Fruit fly (Drosophila melanogaster) whole organism, embryonic: Measurements from ENCODE around the gene Mst57Db.

ENCODE experiments used
- CG11085 ChIP-seq: fragments of 200-800 bp; sonication (Bioruptor generic); IDR thresholded peaks from 2 replicates; pipeline ENCODE4 v1.3.6; 2022; ENCODE audit warnings: missing biosample characterization, missing genetic modification characterization
- CG13894 ChIP-seq: fragments of 200-800 bp; sonication (Bioruptor generic); optimal IDR thresholded peaks from 3 replicates; lab custom pipeline; 2018; ENCODE audit warnings: missing biosample characterization, mild to moderate bottlenecking, missing genetic modification characterization, moderate library complexity
- CG1529 ChIP-seq: fragments of 200-800 bp; sonication (Bioruptor generic); optimal IDR thresholded peaks from 3 replicates; lab custom pipeline; 2018; ENCODE audit warnings: missing biosample characterization, missing genetic modification characterization
- CG15601 ChIP-seq: fragments of 200-800 bp; sonication (Bioruptor generic); optimal IDR thresholded peaks from 3 replicates; lab custom pipeline; 2019; ENCODE audit warnings: missing biosample characterization, mild to moderate bottlenecking, missing genetic modification characterization, moderate library complexity
- CG15696 ChIP-seq: fragments of 200-800 bp; sonication (Bioruptor generic); optimal IDR thresholded peaks from 2 replicates; lab custom pipeline; 2019; ENCODE audit warnings: missing biosample characterization, mild to moderate bottlenecking, missing genetic modification characterization, moderate library complexity
- CG16815 ChIP-seq: fragments of 200-800 bp; sonication (Bioruptor generic); optimal IDR thresholded peaks from 3 replicates; lab custom pipeline; 2017; ENCODE audit warnings: missing biosample characterization, mild to moderate bottlenecking, missing genetic modification characterization
- CG17359 ChIP-seq: fragments of 200-800 bp; sonication (Bioruptor generic); optimal IDR thresholded peaks from 3 replicates; lab custom pipeline; 2018; ENCODE audit warnings: missing biosample characterization, mild to moderate bottlenecking, missing genetic modification characterization, moderate library complexity
- CG17802 ChIP-seq: fragments of 200-800 bp; sonication (Bioruptor generic); optimal IDR thresholded peaks from 2 replicates; lab custom pipeline; 2018; ENCODE audit warnings: missing biosample characterization, mild to moderate bottlenecking, missing genetic modification characterization, moderate library complexity
- CG18619 ChIP-seq: fragments of 200-800 bp; sonication (Bioruptor generic); optimal IDR thresholded peaks from 3 replicates; lab custom pipeline; 2017; ENCODE audit warnings: missing biosample characterization, mild to moderate bottlenecking, missing genetic modification characterization
- CG2889 ChIP-seq: fragments of 200-800 bp; sonication (Bioruptor generic); IDR thresholded peaks from 3 replicates; pipeline ENCODE4 v1.3.6; 2022; ENCODE audit warnings: missing biosample characterization, missing genetic modification characterization
- CG30403 ChIP-seq: fragments of 200-800 bp; sonication (Bioruptor generic); optimal IDR thresholded peaks from 3 replicates; lab custom pipeline; 2016; ENCODE audit warnings: missing biosample characterization, missing genetic modification characterization
- CG32767 ChIP-seq: fragments of 200-800 bp; sonication (Bioruptor generic); IDR thresholded peaks from 2 replicates; pipeline ENCODE4 v1.3.6; 2022; ENCODE audit warnings: missing biosample characterization, missing genetic modification characterization
- CG3281 ChIP-seq: fragments of 200-800 bp; sonication (Bioruptor generic); optimal IDR thresholded peaks from 3 replicates; lab custom pipeline; 2017; ENCODE audit warnings: missing biosample characterization, mild to moderate bottlenecking, missing genetic modification characterization
- CG42726 ChIP-seq: fragments of 200-800 bp; sonication (Bioruptor generic); IDR thresholded peaks from 2 replicates; pipeline ENCODE4 v1.3.6; 2022; ENCODE audit warnings: missing biosample characterization, missing genetic modification characterization; ENCODE audit not compliant: partially characterized antibody
- CG5245 ChIP-seq: fragments of 200-800 bp; sonication (Bioruptor generic); optimal IDR thresholded peaks from 3 replicates; lab custom pipeline; 2016; ENCODE audit warnings: missing biosample characterization, missing genetic modification characterization
- CG6854 ChIP-seq: fragments of 200-800 bp; sonication (Bioruptor generic); optimal IDR thresholded peaks from 3 replicates; lab custom pipeline; 2017; ENCODE audit warnings: missing biosample characterization, mild to moderate bottlenecking, missing genetic modification characterization
- CG7357 ChIP-seq: fragments of 200-800 bp; sonication (Bioruptor generic); IDR thresholded peaks from 3 replicates; pipeline ENCODE4 v1.3.6; 2022; ENCODE audit warnings: missing biosample characterization, missing genetic modification characterization
- CG7987 ChIP-seq: fragments of 200-800 bp; sonication (Bioruptor generic); optimal IDR thresholded peaks from 2 replicates; lab custom pipeline; 2018; ENCODE audit warnings: missing biosample characterization, mild to moderate bottlenecking, missing genetic modification characterization, moderate library complexity
- CG8478 ChIP-seq: fragments of >200 bp; optimal IDR thresholded peaks from 2 replicates; lab custom pipeline; 2018
- CG8924 ChIP-seq: fragments of 200-800 bp; optimal IDR thresholded peaks from 3 replicates; lab custom pipeline; 2019; ENCODE audit warnings: missing biosample characterization, mild to moderate bottlenecking, missing genetic modification characterization, moderate library complexity
- CG9876 ChIP-seq: fragments of 200-800 bp; sonication (Bioruptor generic); optimal IDR thresholded peaks from 2 replicates; lab custom pipeline; 2016; ENCODE audit warnings: missing biosample characterization, missing genetic modification characterization
- CrebB ChIP-seq: fragments of 200-800 bp; sonication (Bioruptor generic); optimal IDR thresholded peaks from 3 replicates; lab custom pipeline; 2018; ENCODE audit warnings: missing biosample characterization, mild to moderate bottlenecking, missing genetic modification characterization
- Dfd ChIP-seq, 2 experiments: fragments of >200 bp; optimal IDR thresholded peaks; 2 replicates each; lab custom pipeline; 2017; ENCODE audit warnings: missing biosample characterization in 2 of 2, missing genetic modification characterization in 2 of 2
- Eip74EF ChIP-seq, 2 experiments: fragments of 200-800 bp in 1 of 2; fragments of >200 bp in 1 of 2; sonication (Bioruptor generic) in 1 of 2; optimal IDR thresholded peaks; 2 replicates each; lab custom pipeline; 2017 to 2019; ENCODE audit warnings: missing biosample characterization in 2 of 2, missing genetic modification characterization in 2 of 2, mild to moderate bottlenecking in 1 of 2, moderate library complexity in 1 of 2
- Fer1 ChIP-seq: fragments of 200-800 bp; sonication (Bioruptor generic); optimal IDR thresholded peaks from 2 replicates; lab custom pipeline; 2017; ENCODE audit warnings: missing biosample characterization, mild to moderate bottlenecking, missing genetic modification characterization
- Hsf ChIP-seq: fragments of 200-800 bp; sonication (Bioruptor generic); optimal IDR thresholded peaks from 3 replicates; lab custom pipeline; 2016; ENCODE audit warnings: missing biosample characterization, missing genetic modification characterization
- Jarid2 ChIP-seq: fragments of 200-800 bp; sonication (Bioruptor generic); optimal IDR thresholded peaks from 3 replicates; lab custom pipeline; 2017; ENCODE audit warnings: mild to moderate bottlenecking, missing biosample characterization, missing genetic modification reagents, missing genetic modification characterization
- Lpt ChIP-seq: fragments of >200 bp; optimal IDR thresholded peaks from 2 replicates; lab custom pipeline; 2018; ENCODE audit warnings: missing biosample characterization, missing genetic modification characterization
- NfI ChIP-seq: fragments of 200-800 bp; sonication (Bioruptor generic); optimal IDR thresholded peaks from 3 replicates; lab custom pipeline; 2018; ENCODE audit warnings: missing biosample characterization, mild to moderate bottlenecking, missing genetic modification characterization, moderate library complexity
- Oli ChIP-seq: fragments of 200-800 bp; sonication (Bioruptor generic); optimal IDR thresholded peaks from 2 replicates; lab custom pipeline; 2018; ENCODE audit warnings: missing biosample characterization, mild to moderate bottlenecking, missing genetic modification characterization, moderate library complexity
- Six4 ChIP-seq: fragments of 200-800 bp; sonication (Bioruptor generic); optimal IDR thresholded peaks from 2 replicates; lab custom pipeline; 2016; ENCODE audit warnings: missing biosample characterization, missing genetic modification characterization
- Usf ChIP-seq: fragments of 200-800 bp; sonication (Bioruptor generic); optimal IDR thresholded peaks from 2 replicates; lab custom pipeline; 2017; ENCODE audit warnings: missing genotype, missing biosample characterization, missing genetic modification characterization
- aop ChIP-seq: fragments of 200-800 bp; sonication (Bioruptor generic); IDR thresholded peaks from 2 replicates; pipeline ENCODE4 v1.3.6; 2022; ENCODE audit warnings: missing biosample characterization, missing genetic modification characterization
- ase ChIP-seq: fragments of 200-800 bp; sonication (Bioruptor generic); IDR thresholded peaks from 3 replicates; pipeline ENCODE4 v1.3.6; 2022; ENCODE audit warnings: missing biosample characterization, missing genetic modification characterization
- crc ChIP-seq: fragments of 200-800 bp; sonication (Bioruptor generic); optimal IDR thresholded peaks from 2 replicates; lab custom pipeline; 2016; ENCODE audit warnings: missing biosample characterization, missing genetic modification characterization
- dimm ChIP-seq: fragments of 200-800 bp; sonication (Bioruptor generic); IDR thresholded peaks from 2 replicates; pipeline ENCODE4 v1.3.6; 2022; ENCODE audit warnings: missing biosample characterization, missing genetic modification characterization
- eyg ChIP-seq: fragments of 200-800 bp; sonication (Bioruptor generic); optimal IDR thresholded peaks from 3 replicates; lab custom pipeline; 2016; ENCODE audit warnings: missing biosample characterization, missing genetic modification characterization
- gfzf ChIP-seq: fragments of 200-800 bp; sonication (Bioruptor generic); optimal IDR thresholded peaks from 2 replicates; lab custom pipeline; 2016; ENCODE audit warnings: missing biosample characterization, mild to moderate bottlenecking, missing genetic modification characterization, moderate library complexity
- ind ChIP-seq: fragments of 200-800 bp; sonication (Bioruptor generic); optimal IDR thresholded peaks from 3 replicates; lab custom pipeline; 2016; ENCODE audit warnings: missing biosample characterization, missing genetic modification characterization
- kah ChIP-seq: fragments of 200-800 bp; sonication (Bioruptor generic); optimal IDR thresholded peaks from 2 replicates; lab custom pipeline; 2018; ENCODE audit warnings: missing biosample characterization, mild to moderate bottlenecking, missing genetic modification characterization
- mam ChIP-seq: fragments of 200-800 bp; sonication (Bioruptor generic); optimal IDR thresholded peaks from 3 replicates; lab custom pipeline; 2016; ENCODE audit warnings: missing biosample characterization, missing genetic modification characterization
- odd ChIP-seq: fragments of 200-800 bp; sonication (Bioruptor generic); optimal IDR thresholded peaks from 2 replicates; lab custom pipeline; 2017; ENCODE audit warnings: missing biosample characterization, mild to moderate bottlenecking, missing genetic modification characterization
- onecut ChIP-seq: fragments of 200-800 bp; sonication (Bioruptor generic); IDR thresholded peaks from 2 replicates; pipeline ENCODE4 v1.3.6; 2022; ENCODE audit warnings: missing biosample characterization, missing genetic modification characterization
- pfk ChIP-seq: fragments of 200-800 bp; sonication (Bioruptor generic); optimal IDR thresholded peaks from 2 replicates; lab custom pipeline; 2018; ENCODE audit warnings: missing biosample characterization, mild to moderate bottlenecking, missing genetic modification characterization, moderate library complexity
- ranshi ChIP-seq: fragments of 200-800 bp; sonication (Bioruptor generic); IDR thresholded peaks from 2 replicates; pipeline ENCODE4 v1.3.6; 2022; ENCODE audit warnings: missing biosample characterization, missing genetic modification characterization
- repo ChIP-seq: fragments of 200-800 bp; sonication (Bioruptor generic); optimal IDR thresholded peaks from 2 replicates; lab custom pipeline; 2016; ENCODE audit warnings: missing biosample characterization, missing genetic modification characterization
- sima ChIP-seq: fragments of 200-800 bp; sonication (Bioruptor generic); optimal IDR thresholded peaks from 2 replicates; lab custom pipeline; 2016; ENCODE audit warnings: missing biosample characterization, missing genetic modification characterization
- sqz ChIP-seq: fragments of 200-800 bp; sonication (Bioruptor generic); optimal IDR thresholded peaks from 3 replicates; lab custom pipeline; 2018; ENCODE audit warnings: missing biosample characterization, mild to moderate bottlenecking, missing genetic modification characterization
- stwl ChIP-seq: fragments of 200-800 bp; sonication (Bioruptor generic); optimal IDR thresholded peaks from 3 replicates; lab custom pipeline; 2018; ENCODE audit warnings: missing biosample characterization, mild to moderate bottlenecking, missing genetic modification characterization, moderate library complexity
- tx ChIP-seq: fragments of 200-800 bp; sonication (Bioruptor generic); optimal IDR thresholded peaks from 2 replicates; lab custom pipeline; 2016; ENCODE audit warnings: missing biosample characterization, missing genetic modification characterization
- vfl ChIP-seq: fragments of 200-800 bp; sonication (Bioruptor generic); optimal IDR thresholded peaks from 2 replicates; lab custom pipeline; 2016; ENCODE audit warnings: missing biosample characterization, missing genetic modification characterization

Mst57Db gene

DNA sequence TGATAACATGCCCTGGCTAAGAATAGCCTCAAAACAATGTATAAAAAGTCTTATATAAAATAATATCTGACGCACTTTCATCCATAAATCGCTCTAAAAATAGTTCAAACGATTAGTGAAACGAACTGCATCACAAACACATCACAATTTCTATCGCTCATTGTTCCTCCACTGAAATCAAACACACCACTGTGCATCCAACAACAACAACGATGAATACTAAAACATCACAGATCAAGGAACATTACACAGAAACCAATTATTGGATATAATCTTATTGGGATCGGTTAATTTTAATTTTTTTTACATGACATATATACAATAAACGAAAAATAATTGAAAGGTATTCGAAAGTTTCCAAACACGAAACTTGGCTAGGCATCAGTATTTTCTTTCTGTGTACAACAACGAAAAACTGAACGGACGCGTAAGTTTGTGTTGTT is 48.6 kb upstream of the Mst57Db start (continued):
- TF ChIP-seq CG7357 (GFP tag; lab: Robert Waterston, UW) (no peak), crc (GFP tag; lab: Kevin White, UChicago) (peak; percentile 61), dimm (GFP tag; lab: Robert Waterston, UW) (peak; percentile 70), CG16815 (GFP tag; lab: Kevin White, UChicago) (peak; percentile 28), sqz (GFP tag; lab: Kevin White, UChicago) (peak; percentile 55), CG7987 (peak; percentile 61), Jarid2 (GFP tag; lab: Kevin White, UChicago) (peak; percentile 20), CG8478 (lab: Kevin White, UChicago) (no peak), CG15696 (tag; lab: Kevin White, UChicago) (peak; percentile 25), kah (GFP tag; lab: Kevin White, UChicago) (peak; percentile 36), Hsf (peak; percentile 73), Eip74EF (GFP tag; optimal IDR thresholded peaks at IDR 0.05; lab: Kevin White, UChicago) (peak in 1 of 2 experiments; percentile 67), CrebB (tag; lab: Kevin White, UChicago) (peak; percentile 58), CG9876 (peak; percentile 12), CG5245 (peak; percentile 60), CG2889 (GFP tag; lab: Robert Waterston, UW) (no peak), aop (GFP tag; lab: Robert Waterston, UW) (peak; percentile 40; the same call in 1 of the 2 replicates), CG15601 (tag; lab: Kevin White, UChicago) (peak; percentile 67), stwl (tag; lab: Kevin White, UChicago) (peak; percentile 8), Dfd (GFP tag; optimal IDR thresholded peaks at IDR 0.05; lab: Kevin White, UChicago) (no peak), gfzf (GFP tag; lab: Kevin White, UChicago) (no peak), CG42726 (GFP tag; lab: Robert Waterston, UW) (no peak), CG18619 (GFP tag; lab: Kevin White, UChicago) (peak; percentile 60), mam (peak; percentile 68), CG11085 (GFP tag; lab: Robert Waterston, UW) (no peak; the same call in none of the 2 replicates), CG8924 (peak; percentile 81), CG32767 (GFP tag; lab: Robert Waterston, UW) (peak; percentile 60; the same call in 1 of the 2 replicates), ind (GFP tag; lab: Kevin White, UChicago) (peak; percentile 77), CG30403 (GFP tag; lab: Kevin White, UChicago) (peak; percentile 78), repo (GFP tag; lab: Kevin White, UChicago) (peak; percentile 5), CG17802 (tag; lab: Kevin White, UChicago) (no peak), CG3281 (GFP tag; lab: Kevin White, UChicago) (peak; percentile 70), Oli (tag; lab: Kevin White, UChicago) (peak; percentile 84), CG6854 (GFP tag; lab: Kevin White, UChicago) (peak; percentile 57), CG13894 (peak; percentile 22), tx (peak; percentile 69), NfI (GFP tag; lab: Kevin White, UChicago) (peak; percentile 77), Usf (GFP tag; lab: Kevin White, UChicago) (peak; percentile 31), ranshi (GFP tag; lab: Robert Waterston, UW) (peak; percentile 85; the same call in 1 of the 2 replicates), ase (GFP tag; lab: Robert Waterston, UW) (peak; percentile 77), sima (GFP tag; lab: Kevin White, UChicago) (no peak), vfl (GFP tag; lab: Kevin White, UChicago) (peak; percentile 36), pfk (GFP tag; lab: Kevin White, UChicago) (no peak), eyg (peak; percentile 63), Six4 (GFP tag; lab: Kevin White, UChicago) (peak; percentile 73), CG1529 (GFP tag; lab: Kevin White, UChicago) (peak; percentile 63), onecut (GFP tag; lab: Robert Waterston, UW) (peak; percentile 63), Lpt (GFP tag; lab: Kevin White, UChicago) (no peak), CG17359 (tag; lab: Kevin White, UChicago) (peak; percentile 89), Fer1 (GFP tag; lab: Kevin White, UChicago) (peak; percentile 36), odd (GFP tag; lab: Kevin White, UChicago) (peak; percentile 37)
